Worm (Caenorhabditis elegans): Measurements from ENCODE around the gene npr-24.
"Not testable (repeated sequence)": the region's sequence is repeated elsewhere in the genome, so short reads cannot be mapped to it uniquely, and the experiment has no call there.

DNA sequence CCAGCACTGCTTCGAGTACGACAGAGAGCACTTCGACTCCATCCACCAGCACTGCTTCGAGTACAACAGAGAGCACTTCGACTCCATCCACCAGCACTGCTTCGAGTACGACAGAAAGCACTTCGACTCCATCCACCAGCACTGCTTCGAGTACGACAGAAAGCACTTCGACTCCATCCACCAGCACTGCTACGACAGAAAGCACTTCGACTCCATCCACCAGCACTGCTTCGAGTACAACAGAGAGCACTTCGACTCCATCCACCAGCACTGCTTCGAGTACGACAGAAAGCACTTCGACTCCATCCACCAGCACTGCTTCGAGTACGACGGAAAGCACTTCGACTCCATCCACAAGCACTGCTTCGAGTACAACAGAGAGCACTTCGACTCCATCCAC lies 44.1 kb downstream of the npr-24 start:
- not testable (repeated sequence) for TF ChIP-seq sptf-1, elt-3, unc-130, aly-2, ceh-82, mep-1, fkh-8, lin-39, egl-27, skn-1, nhr-77 (tag; optimal IDR thresholded peaks at IDR 0.05)

Measured in whole organism, L1 larva.